Worm (Caenorhabditis elegans) whole organism, midembryonic: ENCODE results near the gene ZK686.5.

ENCODE experiments used
- T22C8.4 ChIP-seq: fragments of 200-800 bp; sonication (Bioruptor generic); IDR thresholded peaks from 2 replicates; pipeline ENCODE4 v1.3.6; 2022; ENCODE audit warnings: missing genetic modification characterization, missing compliant biosample characterization
- cog-1 ChIP-seq: sonication (generic microtip); optimal IDR thresholded peaks from 2 replicates; lab custom pipeline; 2016; ENCODE audit warnings: missing genetic modification characterization, missing compliant biosample characterization
- flt-1 ChIP-seq: fragments of 200-800 bp; sonication (Bioruptor generic); IDR thresholded peaks from 2 replicates; pipeline ENCODE4 v1.3.6; 2022; ENCODE audit warnings: missing genetic modification characterization, missing compliant biosample characterization
- klf-2 ChIP-seq: fragments of 200-800 bp; sonication (Bioruptor generic); conservative IDR thresholded peaks from 2 replicates; pipeline ENCODE4 v1.3.6; 2022; ENCODE audit warnings: missing genetic modification reagents, missing genetic modification characterization, missing compliant biosample characterization
- med-1 ChIP-seq: sonication (generic microtip); optimal IDR thresholded peaks from 2 replicates; lab custom pipeline; 2017; ENCODE audit warnings: missing genetic modification characterization, mild to moderate bottlenecking, missing compliant biosample characterization, antibody characterized with exemption, missing genetic modification reagents; ENCODE audit not compliant: insufficient read depth
- ref-1 ChIP-seq: fragments of 200-800 bp; sonication (Bioruptor generic); conservative IDR thresholded peaks from 2 replicates; pipeline ENCODE4 v1.3.6; 2022; ENCODE audit warnings: missing genetic modification reagents, missing genetic modification characterization, missing compliant biosample characterization
- tab-1 ChIP-seq: fragments of 200-800 bp; sonication (Bioruptor generic); IDR thresholded peaks from 2 replicates; pipeline ENCODE4 v1.3.6; 2022; ENCODE audit warnings: missing genetic modification characterization, missing compliant biosample characterization
- ztf-23 ChIP-seq: fragments of 200-800 bp; sonication (Bioruptor generic); IDR thresholded peaks from 2 replicates; pipeline ENCODE4 v1.3.6; 2022; ENCODE audit warnings: missing genetic modification reagents, missing genetic modification characterization, missing compliant biosample characterization
- ztf-29 ChIP-seq: fragments of 200-800 bp; sonication (Bioruptor generic); IDR thresholded peaks from 2 replicates; pipeline ENCODE4 v1.3.6; 2022; ENCODE audit warnings: missing genetic modification reagents, missing genetic modification characterization, missing compliant biosample characterization

The ZK686.5 gene

ce11 chrIII:7795311-7795710 lies 28.0 kb upstream of the ZK686.5 start, which contains the start of gene cyk-7:
Gene cyk-7 (minus strand): TSS chrIII:7795409.
- TF ChIP-seq tab-1 (GFP tag; lab: Robert Waterston, UW) (no peak), ref-1 (GFP tag; lab: Robert Waterston, UW) (no peak), T22C8.4 (no peak), ztf-29 (no peak), klf-2 (GFP tag; lab: Robert Waterston, UW) (no peak), med-1 (GFP tag; lab: Kevin White, UChicago) (no peak), ztf-23 (GFP tag; lab: Robert Waterston, UW) (no peak), cog-1 (tag; lab: Kevin White, UChicago) (no peak), flt-1 (GFP tag; lab: Robert Waterston, UW) (no peak)

- no peak for TF ChIP-seq klf-2 (GFP tag; lab: Robert Waterston, UW)
- no peak for TF ChIP-seq T22C8.4
- no peak for TF ChIP-seq flt-1 (GFP tag; lab: Robert Waterston, UW)
- no peak for TF ChIP-seq ztf-29
- TF ChIP-seq tab-1 (GFP tag; lab: Robert Waterston, UW): no peak
- TF ChIP-seq ztf-23 (GFP tag; lab: Robert Waterston, UW): no peak
- no peak for TF ChIP-seq cog-1 (tag; lab: Kevin White, UChicago)
- TF ChIP-seq med-1 (GFP tag; lab: Kevin White, UChicago): no peak
- TF ChIP-seq ref-1 (GFP tag; lab: Robert Waterston, UW): no peak
Observed at ce11 chrIII:7792970-7793369, 25.7 kb upstream of the ZK686.5 start.

- TF ChIP-seq cog-1 (tag; lab: Kevin White, UChicago) (no peak), med-1 (GFP tag; lab: Kevin White, UChicago) (no peak), ref-1 (GFP tag; lab: Robert Waterston, UW) (no peak), klf-2 (GFP tag; lab: Robert Waterston, UW) (no peak), ztf-23 (GFP tag; lab: Robert Waterston, UW) (no peak), flt-1 (GFP tag; lab: Robert Waterston, UW) (no peak), ztf-29 (no peak), tab-1 (GFP tag; lab: Robert Waterston, UW) (no peak)
Observed at ce11 chrIII:7792209-7792608, 24.9 kb upstream of the ZK686.5 start.

- TF ChIP-seq cog-1 (tag; lab: Kevin White, UChicago): no peak
- no peak for TF ChIP-seq med-1 (GFP tag; lab: Kevin White, UChicago)
- no peak for TF ChIP-seq klf-2 (GFP tag; lab: Robert Waterston, UW)
- TF ChIP-seq ztf-23 (GFP tag; lab: Robert Waterston, UW): no peak
- no peak for TF ChIP-seq ref-1 (GFP tag; lab: Robert Waterston, UW)
- no peak for TF ChIP-seq tab-1 (GFP tag; lab: Robert Waterston, UW)
Observed at ce11 chrIII:7790522-7790921, 23.2 kb upstream of the ZK686.5 start.

- no peak for TF ChIP-seq ztf-23 (GFP tag; lab: Robert Waterston, UW)
- no peak for TF ChIP-seq ztf-29
- no peak for TF ChIP-seq T22C8.4
- TF ChIP-seq ref-1 (GFP tag; lab: Robert Waterston, UW): no peak
- no peak for TF ChIP-seq klf-2 (GFP tag; lab: Robert Waterston, UW)
- no peak for TF ChIP-seq tab-1 (GFP tag; lab: Robert Waterston, UW)
- no peak for TF ChIP-seq flt-1 (GFP tag; lab: Robert Waterston, UW)
- no peak for TF ChIP-seq med-1 (GFP tag; lab: Kevin White, UChicago)
- TF ChIP-seq cog-1 (tag; lab: Kevin White, UChicago): no peak
Observed at ce11 chrIII:7788410-7788809, 21.1 kb upstream of the ZK686.5 start.

- TF ChIP-seq klf-2 (GFP tag; lab: Robert Waterston, UW) (no peak), ztf-23 (GFP tag; lab: Robert Waterston, UW) (no peak), med-1 (GFP tag; lab: Kevin White, UChicago) (no peak), flt-1 (GFP tag; lab: Robert Waterston, UW) (no peak), tab-1 (GFP tag; lab: Robert Waterston, UW) (no peak), T22C8.4 (no peak), ztf-29 (no peak), cog-1 (tag; lab: Kevin White, UChicago) (no peak), ref-1 (GFP tag; lab: Robert Waterston, UW) (no peak)
Observed at ce11 chrIII:7784201-7784600, 16.9 kb upstream of the ZK686.5 start.

ce11 chrIII:7783354-7783753 lies 16.0 kb upstream of the ZK686.5 start, which contains the start of gene mab-5:
Gene mab-5 (minus strand): TSS chrIII:7783454.
- TF ChIP-seq med-1 (GFP tag; lab: Kevin White, UChicago): no peak
- no peak for TF ChIP-seq ref-1 (GFP tag; lab: Robert Waterston, UW)
- TF ChIP-seq cog-1 (tag; lab: Kevin White, UChicago): no peak
- no peak for TF ChIP-seq ztf-23 (GFP tag; lab: Robert Waterston, UW)
- TF ChIP-seq tab-1 (GFP tag; lab: Robert Waterston, UW): no peak
- TF ChIP-seq flt-1 (GFP tag; lab: Robert Waterston, UW): no peak
- TF ChIP-seq T22C8.4: no peak
- TF ChIP-seq klf-2 (GFP tag; lab: Robert Waterston, UW): no peak
- no peak for TF ChIP-seq ztf-29

ce11 chrIII:7780566-7781238 lies 13.4 kb upstream of the ZK686.5 start:
- no peak for TF ChIP-seq cog-1 (tag; lab: Kevin White, UChicago)
- TF ChIP-seq klf-2 (GFP tag; lab: Robert Waterston, UW): no peak
- TF ChIP-seq tab-1 (GFP tag; lab: Robert Waterston, UW): no peak
- no peak for TF ChIP-seq ztf-29
- no peak for TF ChIP-seq ztf-23 (GFP tag; lab: Robert Waterston, UW)
- TF ChIP-seq T22C8.4: no peak
- TF ChIP-seq ref-1 (GFP tag; lab: Robert Waterston, UW): no peak
- no peak for TF ChIP-seq med-1 (GFP tag; lab: Kevin White, UChicago)
- no peak for TF ChIP-seq flt-1 (GFP tag; lab: Robert Waterston, UW)

ce11 chrIII:7779313-7779712 lies 12.0 kb upstream of the ZK686.5 start:
- no peak for TF ChIP-seq tab-1 (GFP tag; lab: Robert Waterston, UW)
- no peak for TF ChIP-seq ztf-23 (GFP tag; lab: Robert Waterston, UW)
- no peak for TF ChIP-seq ref-1 (GFP tag; lab: Robert Waterston, UW)
- no peak for TF ChIP-seq klf-2 (GFP tag; lab: Robert Waterston, UW)
- no peak for TF ChIP-seq cog-1 (tag; lab: Kevin White, UChicago)
- TF ChIP-seq med-1 (GFP tag; lab: Kevin White, UChicago): no peak
- TF ChIP-seq ztf-29: no peak
- no peak for TF ChIP-seq flt-1 (GFP tag; lab: Robert Waterston, UW)
- TF ChIP-seq T22C8.4: no peak
